Worm (Caenorhabditis elegans): ENCODE measurements around the gene lys-1.

lys-1 gene

ce11 chrV:10237171-10237570, 40.5 kb upstream of the lys-1 start:
- TF ChIP-seq lin-26 (GFP tag; IDR thresholded peaks at IDR 0.05) (no peak), F22D6.2 (tag; optimal IDR thresholded peaks at IDR 0.05) (no peak), mel-28 (tag; optimal IDR thresholded peaks at IDR 0.05; ENCODE audit: borderline replicate concordance) (no peak), egl-18 (GFP tag; IDR thresholded peaks at IDR 0.05) (no peak), fkh-3 (tag; optimal IDR thresholded peaks at IDR 0.05) (no peak), ztf-25 (GFP tag; IDR thresholded peaks at IDR 0.05) (no peak), Y79H2A.3 (GFP tag; conservative IDR thresholded peaks at IDR 0.05) (no peak), nhr-179 (tag; optimal IDR thresholded peaks at IDR 0.05) (no peak), dox-1 (GFP tag; IDR thresholded peaks at IDR 0.05) (no peak), hmg-1.2 (GFP tag; IDR thresholded peaks at IDR 0.05) (no peak)

- TF ChIP-seq mes-4 (tag; optimal IDR thresholded peaks at IDR 0.05) (peak; percentile 30), hrde-1 (tag; optimal IDR thresholded peaks at IDR 0.05; ENCODE audit: borderline replicate concordance) (peak; percentile 77), attf-3 (GFP tag; conservative IDR thresholded peaks at IDR 0.05) (no peak), dox-1 (GFP tag; IDR thresholded peaks at IDR 0.05) (peak; percentile 30; the same call in 1 of the 2 replicates), lsy-27 (tag; optimal IDR thresholded peaks at IDR 0.05; ENCODE audit: borderline replicate concordance, insufficient read depth) (no peak), snpc-4 (GFP tag; optimal IDR thresholded peaks at IDR 0.05) (no peak), snpc-4 (tag; optimal IDR thresholded peaks at IDR 0.05) (peak in 1 of 4 experiments; percentile 2), fkh-3 (tag; optimal IDR thresholded peaks at IDR 0.05) (peak; percentile 54), ceh-91 (GFP tag; IDR thresholded peaks at IDR 0.05) (peak; percentile 14; the same call in 1 of the 2 replicates), repo-1 (tag; optimal IDR thresholded peaks at IDR 0.05) (no peak), ceh-100 (GFP tag; IDR thresholded peaks at IDR 0.05) (no peak), snpc-3.4 (tag; optimal IDR thresholded peaks at IDR 0.05) (no peak), B0336.3 (GFP tag; IDR thresholded peaks at IDR 0.05) (peak; percentile 82), egl-44 (GFP tag; IDR thresholded peaks at IDR 0.05) (no peak), attf-6 (GFP tag; IDR thresholded peaks at IDR 0.05) (peak; percentile 73; the same call in 1 of the 2 replicates), ekl-4 (GFP tag; IDR thresholded peaks at IDR 0.05) (peak; percentile 89), hmg-20 (GFP tag; IDR thresholded peaks at IDR 0.05) (no peak), pha-4 (tag; optimal IDR thresholded peaks at IDR 0.05) (no peak), T26A5.8 (tag; optimal IDR thresholded peaks at IDR 0.05) (peak; percentile 60), B0261.1 (tag; optimal IDR thresholded peaks at IDR 0.05) (peak; percentile 9), hmg-1.2 (GFP tag; IDR thresholded peaks at IDR 0.05) (peak; percentile 29; the same call in 1 of the 2 replicates), rec-8 (tag; optimal IDR thresholded peaks at IDR 0.05) (peak in 1 of 2 experiments; percentile 0), hsf-1 (GFP tag; IDR thresholded peaks at IDR 0.05) (0 out of 2 replicates have a peak, but pooled peaks have one; percentile 63), somi-1 (GFP tag; optimal IDR thresholded peaks at IDR 0.05) (no peak), tbp1 (GFP tag; optimal IDR thresholded peaks at IDR 0.05) (peak; percentile 45), tlf-1 (GFP tag; optimal IDR thresholded peaks at IDR 0.05) (peak; percentile 1), F10E7.11 (tag; optimal IDR thresholded peaks at IDR 0.05) (peak; percentile 93), dpl-1 (GFP tag; optimal IDR thresholded peaks at IDR 0.05) (no peak), Y53G8AR.9 (GFP tag; conservative IDR thresholded peaks at IDR 0.05) (peak; percentile 75; the same call in 1 of the 2 replicates), lin-54 (GFP tag; optimal IDR thresholded peaks at IDR 0.05) (peak; percentile 33), nfyb-1 (GFP tag; IDR thresholded peaks at IDR 0.05) (0 out of 2 replicates have a peak, but pooled peaks have one; percentile 64), ceh-40 (GFP tag; IDR thresholded peaks at IDR 0.05) (no peak), ztf-6 (GFP tag; IDR thresholded peaks at IDR 0.05) (no peak), lir-1 (GFP tag; conservative IDR thresholded peaks at IDR 0.05) (no peak), C17E4.6 (GFP tag; IDR thresholded peaks at IDR 0.05) (peak; percentile 49; the same call in 1 of the 2 replicates), egl-18 (GFP tag; IDR thresholded peaks at IDR 0.05) (no peak), ceh-79 (tag; optimal IDR thresholded peaks at IDR 0.05) (peak; percentile 83), sptf-2 (GFP tag; optimal IDR thresholded peaks at IDR 0.05) (no peak), F52B5.7 (tag; optimal IDR thresholded peaks at IDR 0.05) (peak; percentile 91), D2030.7 (GFP tag; IDR thresholded peaks at IDR 0.05) (0 out of 2 replicates have a peak, but pooled peaks have one; percentile 36)
Observed at ce11 chrV:10237959-10238444, 39.7 kb upstream of the lys-1 start.

Measured in whole organism, young adult.